Worm (Caenorhabditis elegans) whole organism, late embryonic: ENCODE results near the gene ttr-43.

Source experiments
- F13H6.1 ChIP-seq: sonication (generic microtip); optimal IDR thresholded peaks from 2 replicates; lab custom pipeline; 2016; ENCODE audit warnings: missing genetic modification characterization, missing compliant biosample characterization
- K02D7.2 ChIP-seq: sonication (generic microtip); optimal IDR thresholded peaks from 2 replicates; lab custom pipeline; 2017; ENCODE audit warnings: mild to moderate bottlenecking, missing genetic modification characterization, missing compliant biosample characterization
- K09A11.1 ChIP-seq: sonication (generic microtip); optimal IDR thresholded peaks from 2 replicates; lab custom pipeline; 2017; ENCODE audit warnings: antibody characterized with exemption, mild to moderate bottlenecking, missing genetic modification characterization, missing compliant biosample characterization; ENCODE audit not compliant: insufficient read depth
- Y22D7AL.16 ChIP-seq: sonication (generic microtip); optimal IDR thresholded peaks from 2 replicates; lab custom pipeline; 2016; ENCODE audit warnings: missing genetic modification characterization, missing compliant biosample characterization
- ama-1 ChIP-seq: fragments of 150-350 bp; optimal IDR thresholded peaks from 2 replicates; lab custom pipeline; 2014
- ceh-18 ChIP-seq: sonication (generic microtip); optimal IDR thresholded peaks from 2 replicates; lab custom pipeline; 2016; ENCODE audit warnings: missing genetic modification characterization, missing compliant biosample characterization
- ceh-2 ChIP-seq: sonication (generic microtip); optimal IDR thresholded peaks from 2 replicates; lab custom pipeline; 2016; ENCODE audit warnings: missing genotype, missing genetic modification characterization, missing compliant biosample characterization
- ceh-22 ChIP-seq: sonication (generic microtip); optimal IDR thresholded peaks from 2 replicates; lab custom pipeline; 2017; ENCODE audit warnings: missing biosample characterization, missing genetic modification characterization
- ceh-34 ChIP-seq: sonication (generic microtip); optimal IDR thresholded peaks from 2 replicates; lab custom pipeline; 2016; ENCODE audit warnings: mild to moderate bottlenecking, missing genetic modification characterization, missing compliant biosample characterization
- che-1 ChIP-seq: sonication (generic microtip); optimal IDR thresholded peaks from 2 replicates; lab custom pipeline; 2016; ENCODE audit warnings: mild to moderate bottlenecking, missing genetic modification characterization, missing compliant biosample characterization
- eyg-1 ChIP-seq: sonication (generic microtip); optimal IDR thresholded peaks from 2 replicates; lab custom pipeline; 2016; ENCODE audit warnings: missing genotype, missing genetic modification characterization, missing compliant biosample characterization
- fkh-6 ChIP-seq: sonication (generic microtip); optimal IDR thresholded peaks from 2 replicates; lab custom pipeline; 2016; ENCODE audit warnings: missing genetic modification characterization, missing compliant biosample characterization
- hlh-15 ChIP-seq: sonication (generic microtip); optimal IDR thresholded peaks from 2 replicates; lab custom pipeline; 2016; ENCODE audit warnings: missing genetic modification characterization, missing compliant biosample characterization
- hlh-8 ChIP-seq: sonication (generic microtip); optimal IDR thresholded peaks from 2 replicates; lab custom pipeline; 2016; ENCODE audit warnings: missing genotype, missing genetic modification characterization, missing compliant biosample characterization
- lin-11 ChIP-seq: fragments of 200-800 bp; sonication (Bioruptor generic); optimal IDR thresholded peaks from 2 replicates; lab custom pipeline; 2018; ENCODE audit warnings: mild to moderate bottlenecking, missing genetic modification characterization, missing compliant biosample characterization
- mec-3 ChIP-seq: sonication (generic microtip); optimal IDR thresholded peaks from 2 replicates; lab custom pipeline; 2016; ENCODE audit warnings: borderline replicate concordance, missing genetic modification characterization, missing compliant biosample characterization
- nfya-1 ChIP-seq: sonication (generic microtip); optimal IDR thresholded peaks from 2 replicates; lab custom pipeline; 2017; ENCODE audit warnings: missing genetic modification characterization, mild to moderate bottlenecking, missing compliant biosample characterization, antibody characterized with exemption, moderate library complexity
- nhr-11 ChIP-seq: fragments of 150-350 bp; optimal IDR thresholded peaks from 2 replicates; lab custom pipeline; 2014; ENCODE audit warnings: missing biosample characterization, missing genetic modification characterization
- npax-4 ChIP-seq: sonication (generic microtip); optimal IDR thresholded peaks from 2 replicates; lab custom pipeline; 2016; ENCODE audit warnings: missing genetic modification characterization, missing compliant biosample characterization
- pag-3 ChIP-seq: sonication (generic microtip); optimal IDR thresholded peaks from 2 replicates; lab custom pipeline; 2016; ENCODE audit warnings: missing compliant biosample characterization, missing genetic modification characterization, borderline replicate concordance
- pha-2 ChIP-seq: sonication (generic microtip); optimal IDR thresholded peaks from 2 replicates; lab custom pipeline; 2017; ENCODE audit warnings: mild to moderate bottlenecking, missing genetic modification characterization, missing compliant biosample characterization
- pqm-1 ChIP-seq: sonication (generic microtip); optimal IDR thresholded peaks from 2 replicates; lab custom pipeline; 2016; ENCODE audit warnings: missing genetic modification characterization, missing compliant biosample characterization
- ref-2 ChIP-seq: sonication (generic microtip); optimal IDR thresholded peaks from 2 replicates; lab custom pipeline; 2016; ENCODE audit warnings: missing genetic modification characterization, missing compliant biosample characterization
- rnt-1 ChIP-seq: sonication (generic microtip); optimal IDR thresholded peaks from 2 replicates; lab custom pipeline; 2016; ENCODE audit warnings: missing genetic modification characterization, missing compliant biosample characterization
- sox-2 ChIP-seq: fragments of 200-800 bp; sonication (Bioruptor generic); IDR thresholded peaks from 2 replicates; pipeline ENCODE4 v1.3.6; 2022; ENCODE audit warnings: missing genetic modification reagents, missing genetic modification characterization, missing compliant biosample characterization
- sox-4 ChIP-seq: sonication (generic microtip); optimal IDR thresholded peaks from 2 replicates; lab custom pipeline; 2017; ENCODE audit warnings: mild to moderate bottlenecking, missing genetic modification characterization, inconsistent platforms, missing compliant biosample characterization
- syd-9 ChIP-seq: sonication (generic microtip); optimal IDR thresholded peaks from 2 replicates; lab custom pipeline; 2016; ENCODE audit warnings: mild to moderate bottlenecking, missing genetic modification characterization, moderate library complexity, missing compliant biosample characterization
- tbx-2 ChIP-seq: sonication (generic microtip); optimal IDR thresholded peaks from 2 replicates; lab custom pipeline; 2016; ENCODE audit warnings: missing genetic modification characterization, missing compliant biosample characterization
- tbx-7 ChIP-seq: sonication (generic microtip); optimal IDR thresholded peaks from 2 replicates; lab custom pipeline; 2016; ENCODE audit warnings: missing genotype, missing genetic modification characterization, missing compliant biosample characterization
- ttx-3 ChIP-seq: sonication (generic microtip); optimal IDR thresholded peaks from 2 replicates; lab custom pipeline; 2016; ENCODE audit warnings: missing genetic modification reagents, missing genetic modification characterization, missing compliant biosample characterization
- unc-42 ChIP-seq: sonication (generic microtip); optimal IDR thresholded peaks from 2 replicates; lab custom pipeline; 2016; ENCODE audit warnings: missing genotype, missing genetic modification characterization, missing compliant biosample characterization
- unc-86 ChIP-seq: sonication (generic microtip); optimal IDR thresholded peaks from 2 replicates; lab custom pipeline; 2016; ENCODE audit warnings: missing genetic modification characterization, missing compliant biosample characterization
- zip-5 ChIP-seq: sonication (generic microtip); optimal IDR thresholded peaks from 2 replicates; lab custom pipeline; 2016; ENCODE audit warnings: missing genetic modification characterization, missing compliant biosample characterization
- ztf-16 ChIP-seq: sonication (generic microtip); optimal IDR thresholded peaks from 2 replicates; lab custom pipeline; 2017; ENCODE audit warnings: missing genetic modification characterization, missing compliant biosample characterization

ttr-43 gene

DNA sequence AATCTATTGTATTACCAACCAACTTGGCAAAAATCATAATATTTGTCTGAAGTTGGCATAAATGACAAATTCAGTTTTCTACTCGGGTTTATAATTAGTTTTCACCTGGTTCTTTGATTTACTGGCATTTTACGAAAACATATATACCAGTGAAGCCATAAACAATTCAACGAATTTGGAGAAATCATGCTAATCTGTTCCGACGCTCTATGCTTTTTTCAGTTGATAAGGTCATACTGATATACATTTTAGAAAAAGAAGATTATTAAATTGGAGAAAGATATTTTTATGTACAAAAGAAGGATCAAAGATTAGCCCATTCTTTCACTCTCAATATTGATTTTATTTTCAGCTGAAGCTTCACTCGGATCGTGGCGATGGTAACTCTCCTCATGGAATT, 3.7 kb downstream of the ttr-43 start:
- TF ChIP-seq ceh-22 (tag; lab: Kevin White, UChicago) (no peak), F13H6.1 (tag; lab: Kevin White, UChicago) (no peak), rnt-1 (tag; lab: Kevin White, UChicago) (no peak), sox-4 (tag; lab: Kevin White, UChicago) (no peak), hlh-8 (tag; lab: Kevin White, UChicago) (no peak), zip-5 (tag; lab: Kevin White, UChicago) (no peak), K09A11.1 (tag; lab: Kevin White, UChicago) (no peak), ceh-2 (tag; lab: Kevin White, UChicago) (no peak), nfya-1 (tag; lab: Kevin White, UChicago) (no peak), npax-4 (tag; lab: Kevin White, UChicago) (no peak), nhr-11 (no peak), fkh-6 (tag; lab: Kevin White, UChicago) (no peak), ref-2 (no peak)

DNA sequence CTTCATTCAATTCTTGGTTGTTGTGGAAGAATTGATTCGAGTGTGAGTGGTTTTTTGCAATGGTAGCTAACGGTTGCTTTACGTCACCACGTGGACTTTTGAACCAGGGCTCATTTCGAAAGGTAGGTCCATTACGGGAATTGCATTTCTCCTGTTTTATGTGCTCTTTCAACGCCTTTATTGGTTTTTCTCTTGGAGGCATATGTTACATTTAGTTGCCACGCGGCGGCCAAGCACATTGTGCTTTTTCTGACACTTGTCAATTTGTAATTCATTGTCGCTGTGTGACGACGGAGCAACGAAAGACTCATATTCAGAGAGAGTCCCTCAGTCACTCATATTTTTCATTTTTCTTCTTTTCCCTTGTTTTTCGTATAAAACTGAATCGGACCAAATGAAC, 5.7 kb downstream of the ttr-43 start:
- TF ChIP-seq sox-2 (no peak), ztf-16 (tag; lab: Kevin White, UChicago) (no peak), K02D7.2 (tag; lab: Kevin White, UChicago) (no peak), tbx-2 (no peak), ceh-18 (tag; lab: Kevin White, UChicago) (no peak), unc-86 (tag; lab: Kevin White, UChicago) (no peak), che-1 (tag; lab: Kevin White, UChicago) (no peak), nfya-1 (tag; lab: Kevin White, UChicago) (no peak), syd-9 (no peak), sox-4 (tag; lab: Kevin White, UChicago) (no peak), mec-3 (tag; lab: Kevin White, UChicago) (no peak), pag-3 (tag; lab: Kevin White, UChicago) (no peak), hlh-15 (tag; lab: Kevin White, UChicago) (no peak)

DNA sequence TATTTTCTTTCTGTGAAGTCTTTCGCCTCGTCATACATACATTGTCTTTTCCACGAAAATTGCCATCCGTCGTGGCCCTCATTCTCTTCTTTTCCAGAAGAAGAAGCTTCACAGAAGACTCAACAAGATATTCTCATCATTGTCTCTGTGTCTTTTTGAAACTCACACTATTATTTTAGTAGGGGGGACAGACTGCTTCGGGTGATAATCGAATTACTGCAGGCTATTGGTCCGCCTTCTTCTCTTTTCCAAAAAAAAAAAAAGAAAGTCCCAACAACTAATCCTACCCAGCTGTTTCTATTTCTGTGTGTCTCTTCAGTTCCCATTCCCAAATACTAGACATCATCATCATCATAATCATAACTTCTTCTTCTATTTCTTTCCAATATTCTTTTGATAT, 7.1 kb downstream of the ttr-43 start:
- no peak for TF ChIP-seq eyg-1 (tag; lab: Kevin White, UChicago)
- peak; percentile 89 for TF ChIP-seq unc-42 (tag; lab: Kevin White, UChicago)

DNA sequence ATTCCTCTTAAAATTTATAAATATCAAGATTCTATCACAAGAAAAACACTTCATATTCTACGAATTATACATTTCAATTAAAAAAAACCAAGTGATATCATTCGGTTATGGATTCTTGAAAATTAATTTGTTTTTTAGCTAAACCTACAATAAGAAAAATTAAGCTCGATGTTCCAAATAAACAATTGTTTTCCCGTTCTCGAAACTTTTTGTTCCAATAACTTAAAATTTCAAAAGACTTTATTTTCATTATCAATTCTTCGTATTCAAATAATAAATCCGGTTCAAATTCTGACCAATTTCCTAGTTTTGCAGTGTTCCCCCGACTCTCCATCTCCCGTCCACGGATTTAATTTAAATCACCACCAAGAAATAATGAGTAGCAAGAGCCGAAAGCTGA, 11.2 kb downstream of the ttr-43 start, which contains the start of gene E02A10.3:
E02A10.3 (plus strand) TSS at position 301 of the 400 bp plus-strand sequence.
- TF ChIP-seq ceh-34 (no peak), zip-5 (tag; lab: Kevin White, UChicago) (no peak), ttx-3 (tag; lab: Kevin White, UChicago) (no peak), tbx-2 (no peak), pqm-1 (no peak), ama-1 (no peak), mec-3 (tag; lab: Kevin White, UChicago) (no peak), lin-11 (tag; lab: Kevin White, UChicago) (no peak), syd-9 (no peak), Y22D7AL.16 (tag; lab: Kevin White, UChicago) (no peak), pha-2 (tag; lab: Kevin White, UChicago) (no peak), tbx-7 (tag; lab: Kevin White, UChicago) (no peak)

DNA sequence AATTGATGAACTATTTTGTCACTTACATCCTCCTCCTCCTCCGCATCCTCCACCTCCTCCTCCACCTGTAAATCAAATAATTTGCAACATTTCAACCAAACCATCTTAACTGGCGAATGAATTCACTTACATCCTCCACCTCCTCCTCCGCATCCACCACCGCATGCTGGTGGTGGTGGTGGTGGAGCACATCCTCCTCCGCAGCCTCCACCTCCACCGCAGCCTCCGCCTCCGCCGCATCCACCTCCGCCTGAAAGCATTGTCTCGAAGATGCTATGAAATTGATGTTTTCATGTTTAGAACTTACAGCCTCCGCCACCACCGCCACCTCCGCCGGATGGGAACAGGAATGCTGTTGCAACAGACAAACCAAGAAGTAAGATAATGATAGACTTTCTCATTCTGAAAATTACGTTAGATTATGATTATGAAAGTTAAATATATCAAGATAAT, 14.0 kb downstream of the ttr-43 start, which contains the start of gene grl-23:
grl-23 (minus strand) TSS at position 403 of the 453 bp plus-strand sequence.
- TF ChIP-seq pqm-1: no peak
- no peak for TF ChIP-seq Y22D7AL.16 (tag; lab: Kevin White, UChicago)
- TF ChIP-seq ref-2: no peak
- no peak for TF ChIP-seq sox-4 (tag; lab: Kevin White, UChicago)
- no peak for TF ChIP-seq fkh-6 (tag; lab: Kevin White, UChicago)
